Fruit fly (Drosophila melanogaster) whole organism, embryonic: ENCODE measurements around the gene barc.

Experiments
- Ada2b ChIP-seq: fragments of 200-800 bp; sonication (Bioruptor generic); IDR thresholded peaks from 2 replicates; pipeline ENCODE4 v1.3.6; 2022; ENCODE audit warnings: missing biosample characterization, missing genetic modification characterization
- Atf6 ChIP-seq: fragments of 200-800 bp; sonication (Bioruptor generic); IDR thresholded peaks from 2 replicates; pipeline ENCODE4 v1.3.6; 2022; ENCODE audit warnings: missing biosample characterization, missing genetic modification characterization
- B-H1 ChIP-seq: fragments of 200-800 bp; sonication (Bioruptor generic); IDR thresholded peaks from 3 replicates; pipeline ENCODE4 v1.3.6; 2022; ENCODE audit warnings: missing biosample characterization, missing genetic modification characterization
- CG10267 ChIP-seq: fragments of 200-800 bp; sonication (Bioruptor generic); optimal IDR thresholded peaks from 2 replicates; lab custom pipeline; 2018; ENCODE audit warnings: missing biosample characterization, mild to moderate bottlenecking, missing genetic modification characterization, moderate library complexity
- CG10366 ChIP-seq: fragments of 200-800 bp; sonication (Bioruptor generic); IDR thresholded peaks from 2 replicates; pipeline ENCODE4 v1.3.6; 2022; ENCODE audit warnings: missing biosample characterization, missing genetic modification characterization
- CG1233 ChIP-seq: fragments of 200-800 bp; sonication (Bioruptor generic); optimal IDR thresholded peaks from 4 replicates; lab custom pipeline; 2018; ENCODE audit warnings: missing biosample characterization, mild to moderate bottlenecking, missing genetic modification characterization
- CG1529 ChIP-seq: fragments of 200-800 bp; sonication (Bioruptor generic); optimal IDR thresholded peaks from 3 replicates; lab custom pipeline; 2018; ENCODE audit warnings: missing biosample characterization, missing genetic modification characterization
- CG15514 ChIP-seq: fragments of 200-800 bp; sonication (Bioruptor generic); optimal IDR thresholded peaks from 3 replicates; lab custom pipeline; 2017; ENCODE audit warnings: missing biosample characterization, missing genetic modification characterization, mild to moderate bottlenecking, moderate library complexity, missing genetic modification reagents
- CG17328 ChIP-seq: fragments of 200-800 bp; sonication (Bioruptor generic); IDR thresholded peaks from 2 replicates; pipeline ENCODE4 v1.3.6; 2022; ENCODE audit warnings: missing biosample characterization, missing genetic modification characterization
- CG17385 ChIP-seq: fragments of 200-800 bp; sonication (Bioruptor generic); optimal IDR thresholded peaks from 3 replicates; lab custom pipeline; 2018; ENCODE audit warnings: missing biosample characterization, mild to moderate bottlenecking, missing genetic modification characterization
- CG17912 ChIP-seq: fragments of 200-800 bp; sonication (Bioruptor generic); optimal IDR thresholded peaks from 2 replicates; lab custom pipeline; 2018; ENCODE audit warnings: missing biosample characterization, mild to moderate bottlenecking, missing genetic modification characterization
- CG18619 ChIP-seq: fragments of 200-800 bp; sonication (Bioruptor generic); optimal IDR thresholded peaks from 3 replicates; lab custom pipeline; 2017; ENCODE audit warnings: missing biosample characterization, mild to moderate bottlenecking, missing genetic modification characterization
- CG2678 ChIP-seq: fragments of 200-800 bp; sonication (Bioruptor generic); optimal IDR thresholded peaks from 3 replicates; lab custom pipeline; 2019; ENCODE audit warnings: missing biosample characterization, mild to moderate bottlenecking, missing genetic modification characterization, moderate library complexity
- CG3065 ChIP-seq: fragments of 200-800 bp; sonication (Bioruptor generic); optimal IDR thresholded peaks from 2 replicates; lab custom pipeline; 2016; ENCODE audit warnings: missing biosample characterization, missing genetic modification characterization
- CG31441 ChIP-seq: fragments of 200-800 bp; sonication (Bioruptor generic); IDR thresholded peaks from 2 replicates; pipeline ENCODE4 v1.3.6; 2022; ENCODE audit warnings: missing biosample characterization, missing genetic modification characterization
- CG3281 ChIP-seq: fragments of 200-800 bp; sonication (Bioruptor generic); optimal IDR thresholded peaks from 3 replicates; lab custom pipeline; 2017; ENCODE audit warnings: missing biosample characterization, mild to moderate bottlenecking, missing genetic modification characterization
- CG3847 ChIP-seq: fragments of 200-800 bp; sonication (Bioruptor generic); IDR thresholded peaks from 2 replicates; pipeline ENCODE4 v1.3.6; 2022; ENCODE audit warnings: missing biosample characterization, missing genetic modification characterization
- CG4328 ChIP-seq: fragments of 200-800 bp; sonication (Bioruptor generic); optimal IDR thresholded peaks from 3 replicates; lab custom pipeline; 2017; ENCODE audit warnings: missing biosample characterization, missing genetic modification reagents, missing genetic modification characterization
- CG4854 ChIP-seq: fragments of 200-800 bp; sonication (Bioruptor generic); optimal IDR thresholded peaks from 2 replicates; lab custom pipeline; 2016; ENCODE audit warnings: missing biosample characterization, missing genetic modification characterization, inconsistent platforms
- CG7372 ChIP-seq: fragments of 200-800 bp; sonication (Bioruptor generic); IDR thresholded peaks from 2 replicates; pipeline ENCODE4 v1.3.6; 2022; ENCODE audit warnings: missing biosample characterization, missing genetic modification characterization
- CG7556 ChIP-seq: fragments of 200-800 bp; sonication (Bioruptor generic); optimal IDR thresholded peaks from 2 replicates; lab custom pipeline; 2017; ENCODE audit warnings: missing biosample characterization, mild to moderate bottlenecking, missing genetic modification characterization
- CG8388 ChIP-seq: fragments of 200-800 bp; sonication (Bioruptor generic); optimal IDR thresholded peaks from 2 replicates; lab custom pipeline; 2019; ENCODE audit warnings: missing biosample characterization, mild to moderate bottlenecking, missing genetic modification characterization, moderate library complexity
- CG9437 ChIP-seq: fragments of 200-800 bp; sonication (Bioruptor generic); optimal IDR thresholded peaks from 2 replicates; lab custom pipeline; 2018; ENCODE audit warnings: missing biosample characterization, mild to moderate bottlenecking, missing genetic modification characterization
- D19A ChIP-seq: fragments of 200-800 bp; optimal IDR thresholded peaks from 3 replicates; lab custom pipeline; 2019; ENCODE audit warnings: missing biosample characterization, mild to moderate bottlenecking, missing genetic modification characterization, moderate library complexity
- GATAe ChIP-seq: fragments of 200-800 bp; sonication (Bioruptor generic); conservative IDR thresholded peaks from 2 replicates; pipeline ENCODE4 v1.3.6; 2022; ENCODE audit warnings: missing biosample characterization, missing genetic modification characterization
- Gug ChIP-seq: fragments of 200-800 bp; sonication (Bioruptor generic); IDR thresholded peaks from 4 replicates; pipeline ENCODE4 v1.3.6; 2022; ENCODE audit warnings: missing biosample characterization, missing genetic modification characterization
- HLH4C ChIP-seq: fragments of 200-800 bp; sonication (Bioruptor generic); IDR thresholded peaks from 3 replicates; pipeline ENCODE4 v1.3.6; 2022; ENCODE audit warnings: missing biosample characterization, missing genetic modification characterization; ENCODE audit not compliant: partially characterized antibody
- Hand ChIP-seq: fragments of 200-800 bp; sonication (Bioruptor generic); optimal IDR thresholded peaks from 2 replicates; lab custom pipeline; 2017; ENCODE audit warnings: mild to moderate bottlenecking, missing biosample characterization, missing genetic modification reagents, missing genetic modification characterization
- Hr51 ChIP-seq, 2 experiments: fragments of 200-800 bp; sonication (Bioruptor generic); optimal IDR thresholded peaks; 2 replicates in 1 of 2; 3 replicates in 1 of 2; lab custom pipeline; 2016 to 2018; ENCODE audit warnings: missing biosample characterization in 2 of 2, missing genetic modification characterization in 2 of 2, mild to moderate bottlenecking in 1 of 2, moderate library complexity in 1 of 2
- NFAT ChIP-seq: fragments of 200-800 bp; sonication (Bioruptor generic); IDR thresholded peaks from 2 replicates; pipeline ENCODE4 v1.3.6; 2022; ENCODE audit warnings: missing biosample characterization, missing genetic modification characterization
- az2 ChIP-seq: fragments of 200-800 bp; sonication (Bioruptor generic); optimal IDR thresholded peaks from 3 replicates; lab custom pipeline; 2016; ENCODE audit warnings: missing biosample characterization, missing genetic modification characterization
- bcd ChIP-seq: fragments of 200-800 bp; sonication (Bioruptor generic); optimal IDR thresholded peaks from 2 replicates; lab custom pipeline; 2017; ENCODE audit warnings: missing biosample characterization, mild to moderate bottlenecking, missing genetic modification characterization
- ewg ChIP-seq: fragments of 200-800 bp; sonication (Bioruptor generic); optimal IDR thresholded peaks from 3 replicates; lab custom pipeline; 2017; ENCODE audit warnings: mild to moderate bottlenecking, missing biosample characterization, missing genetic modification reagents, missing genetic modification characterization
- fd3F ChIP-seq: fragments of 200-800 bp; sonication (Bioruptor generic); optimal IDR thresholded peaks from 2 replicates; lab custom pipeline; 2018; ENCODE audit warnings: missing biosample characterization, mild to moderate bottlenecking, missing genetic modification characterization, moderate library complexity
- fd64A ChIP-seq: fragments of 200-800 bp; sonication (Bioruptor generic); optimal IDR thresholded peaks from 3 replicates; lab custom pipeline; 2018; ENCODE audit warnings: missing biosample characterization, mild to moderate bottlenecking, missing genetic modification characterization
- fru ChIP-seq: fragments of >200 bp; optimal IDR thresholded peaks from 2 replicates; lab custom pipeline; 2017
- grn ChIP-seq: fragments of 200-800 bp; sonication (Bioruptor generic); optimal IDR thresholded peaks from 3 replicates; lab custom pipeline; 2017; ENCODE audit warnings: missing biosample characterization, missing genetic modification characterization
- gt ChIP-seq: fragments of 200-800 bp; sonication (Bioruptor generic); IDR thresholded peaks from 2 replicates; pipeline ENCODE4 v1.3.6; 2022; ENCODE audit warnings: missing biosample characterization, missing genetic modification characterization
- jing ChIP-seq: fragments of 200-800 bp; sonication (Bioruptor generic); optimal IDR thresholded peaks from 2 replicates; lab custom pipeline; 2018; ENCODE audit warnings: missing biosample characterization, mild to moderate bottlenecking, missing genetic modification characterization
- ken ChIP-seq: fragments of 200-800 bp; sonication (Bioruptor generic); IDR thresholded peaks from 3 replicates; pipeline ENCODE4 v1.3.6; 2022; ENCODE audit warnings: missing biosample characterization, missing genetic modification characterization
- lola ChIP-seq, 3 experiments: fragments of >200 bp in 2 of 3; fragments of 200-800 bp in 1 of 3; sonication (Bioruptor generic) in 1 of 3; optimal IDR thresholded peaks; 2 replicates each; lab custom pipeline; 2017 to 2019; ENCODE audit warnings: missing biosample characterization in 3 of 3, missing genetic modification characterization in 3 of 3, mild to moderate bottlenecking in 1 of 3, moderate library complexity in 1 of 3
- mam ChIP-seq: fragments of 200-800 bp; sonication (Bioruptor generic); optimal IDR thresholded peaks from 3 replicates; lab custom pipeline; 2016; ENCODE audit warnings: missing biosample characterization, missing genetic modification characterization
- nau ChIP-seq: fragments of 200-800 bp; sonication (Bioruptor generic); optimal IDR thresholded peaks from 3 replicates; lab custom pipeline; 2017; ENCODE audit warnings: missing biosample characterization, mild to moderate bottlenecking, missing genetic modification characterization, missing genetic modification reagents
- nom ChIP-seq: fragments of 200-800 bp; sonication (Bioruptor generic); optimal IDR thresholded peaks from 2 replicates; lab custom pipeline; 2017; ENCODE audit warnings: missing biosample characterization, missing genetic modification characterization, mild to moderate bottlenecking, moderate library complexity, missing genetic modification reagents
- odd ChIP-seq: fragments of 200-800 bp; sonication (Bioruptor generic); optimal IDR thresholded peaks from 2 replicates; lab custom pipeline; 2017; ENCODE audit warnings: missing biosample characterization, mild to moderate bottlenecking, missing genetic modification characterization
- pfk ChIP-seq: fragments of 200-800 bp; sonication (Bioruptor generic); optimal IDR thresholded peaks from 2 replicates; lab custom pipeline; 2018; ENCODE audit warnings: missing biosample characterization, mild to moderate bottlenecking, missing genetic modification characterization, moderate library complexity
- psq ChIP-seq: fragments of 200-800 bp; sonication (Bioruptor generic); optimal IDR thresholded peaks from 2 replicates; lab custom pipeline; 2017; ENCODE audit warnings: missing biosample characterization, missing genetic modification characterization
- row ChIP-seq: fragments of 200-800 bp; sonication (Bioruptor generic); IDR thresholded peaks from 3 replicates; pipeline ENCODE4 v1.3.6; 2022; ENCODE audit warnings: missing biosample characterization, missing genetic modification characterization
- twi ChIP-seq: fragments of 200-800 bp; optimal IDR thresholded peaks from 2 replicates; lab custom pipeline; 2019; ENCODE audit warnings: missing biosample characterization, mild to moderate bottlenecking, missing genetic modification characterization, moderate library complexity

The barc gene

DNA sequence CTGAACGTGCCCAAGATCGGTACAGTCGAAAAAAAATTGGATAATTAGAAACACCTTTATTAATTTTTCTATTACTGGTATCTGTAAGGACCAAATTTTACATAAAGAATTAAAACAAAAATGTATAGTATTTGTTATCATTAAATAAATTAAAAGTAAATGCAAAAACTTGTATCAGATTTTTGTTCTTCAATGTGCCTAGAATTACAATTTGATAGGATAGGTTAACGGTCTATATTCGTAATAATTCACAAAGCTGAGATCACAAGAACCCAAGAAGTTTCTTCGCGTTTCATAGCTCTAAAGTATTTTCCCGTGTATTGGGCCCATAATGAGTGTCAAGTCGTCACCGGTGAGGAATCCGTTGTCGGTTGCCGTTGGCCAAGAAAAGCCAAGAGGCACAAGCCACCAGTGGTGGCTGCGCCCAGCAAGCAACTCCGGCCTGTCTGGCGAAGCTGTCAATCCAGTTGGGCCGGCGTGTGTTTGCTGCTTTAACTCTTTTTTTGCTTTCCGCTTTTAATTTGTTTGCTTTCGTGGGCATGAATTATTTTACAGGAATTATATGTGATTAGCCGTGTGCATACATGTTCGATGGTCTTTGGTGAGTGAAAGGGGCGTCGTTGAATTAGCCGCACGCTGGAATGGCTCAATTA is 14.9 kb downstream of the barc start (continued):
- TF ChIP-seq Ada2b (GFP tag; lab: Robert Waterston, UW) (0 out of 2 replicates have a peak, but pooled peaks have one; percentile 31), D19A (peak; percentile 57), CG15514 (peak; percentile 20), CG3847 (GFP tag; lab: Robert Waterston, UW) (peak; percentile 24; the same call in 1 of the 2 replicates), CG17912 (GFP tag; lab: Kevin White, UChicago) (no peak), CG3065 (no peak), NFAT (GFP tag; lab: Robert Waterston, UW) (peak; percentile 13; the same call in 1 of the 2 replicates), Hr51 (GFP tag; optimal IDR thresholded peaks at IDR 0.05; lab: Kevin White, UChicago) (peak in 1 of 2 experiments; percentile 80), CG31441 (GFP tag; lab: Robert Waterston, UW) (peak; percentile 72), CG10267 (peak; percentile 54), CG1529 (GFP tag; lab: Kevin White, UChicago) (peak; percentile 39), CG10366 (GFP tag; lab: Robert Waterston, UW) (peak; percentile 37; the same call in 1 of the 2 replicates), CG7556 (GFP tag; lab: Kevin White, UChicago) (peak; percentile 71), Gug (no peak; the same call in 3 of the 4 replicates), lola (GFP tag; optimal IDR thresholded peaks at IDR 0.05; lab: Kevin White, UChicago) (no peak), nau (no peak), CG1233 (peak; percentile 11), jing (peak; percentile 23), CG7372 (GFP tag; lab: Robert Waterston, UW) (0 out of 2 replicates have a peak, but pooled peaks have one; percentile 21), bcd (GFP tag; lab: Kevin White, UChicago) (peak; percentile 57), ken (GFP tag; lab: Robert Waterston, UW) (0 out of 3 replicates have a peak, but pooled peaks have one; percentile 34), Hand (peak; percentile 1), HLH4C (GFP tag; lab: Robert Waterston, UW) (no peak), fru (lab: Kevin White, UChicago) (no peak), CG8388 (GFP tag; lab: Kevin White, UChicago) (peak; percentile 53), CG17385 (peak; percentile 64), az2 (peak; percentile 52), gt (no peak), CG3281 (GFP tag; lab: Kevin White, UChicago) (peak; percentile 66), pfk (GFP tag; lab: Kevin White, UChicago) (no peak), Atf6 (peak; percentile 61; the same call in 1 of the 2 replicates), CG2678 (tag; lab: Kevin White, UChicago) (peak; percentile 82), CG9437 (GFP tag; lab: Kevin White, UChicago) (peak; percentile 50), ewg (GFP tag; lab: Kevin White, UChicago) (peak; percentile 23), twi (tag; lab: Kevin White, UChicago) (no peak), GATAe (GFP tag; lab: Robert Waterston, UW) (no peak), psq (GFP tag; lab: Kevin White, UChicago) (no peak), grn (GFP tag; lab: Kevin White, UChicago) (no peak), odd (peak; percentile 41), fd3F (GFP tag; lab: Kevin White, UChicago) (peak; percentile 22), fd64A (GFP tag; lab: Kevin White, UChicago) (no peak), CG4854 (no peak), mam (GFP tag; lab: Kevin White, UChicago) (peak; percentile 4), row (peak; percentile 65), CG17328 (GFP tag; lab: Robert Waterston, UW) (peak; percentile 48; the same call in 1 of the 2 replicates), nom (GFP tag; lab: Kevin White, UChicago) (no peak), B-H1 (GFP tag; lab: Robert Waterston, UW) (no peak), CG4328 (no peak), CG18619 (GFP tag; lab: Kevin White, UChicago) (peak; percentile 61)
